Worm (Caenorhabditis elegans) whole organism, L3 larva: ENCODE results near the gene srab-25.

ENCODE experiments used
- lin-15B ChIP-seq: fragments of 150-350 bp; optimal IDR thresholded peaks from 2 replicates; lab custom pipeline; 2014; ENCODE audit warnings: missing biosample characterization, missing genetic modification characterization
- lsy-12 ChIP-seq: sonication (generic microtip); optimal IDR thresholded peaks from 2 replicates; lab custom pipeline; 2016; ENCODE audit warnings: mild to moderate bottlenecking, missing genetic modification characterization, missing compliant biosample characterization
- nhr-12 ChIP-seq: fragments of 150-350 bp; optimal IDR thresholded peaks from 2 replicates; lab custom pipeline; 2014; ENCODE audit warnings: missing biosample characterization, missing genetic modification characterization
- nhr-23 ChIP-seq: fragments of 150-350 bp; optimal IDR thresholded peaks from 2 replicates; lab custom pipeline; 2014; ENCODE audit warnings: missing biosample characterization, missing genetic modification reagents, missing genetic modification characterization
- nhr-237 ChIP-seq: fragments of 150-350 bp; optimal IDR thresholded peaks from 2 replicates; lab custom pipeline; 2014; ENCODE audit warnings: missing biosample characterization, missing genetic modification characterization
- pha-4 ChIP-seq: fragments of 150-350 bp; optimal IDR thresholded peaks from 2 replicates; lab custom pipeline; 2014; ENCODE audit warnings: missing biosample characterization, missing genetic modification reagents, missing genetic modification characterization
- snpc-4 ChIP-seq: fragments of 150-350 bp; optimal IDR thresholded peaks from 2 replicates; lab custom pipeline; 2014; ENCODE audit warnings: missing biosample characterization, missing genetic modification characterization
- unc-39 ChIP-seq: sonication (generic microtip); optimal IDR thresholded peaks from 4 replicates; lab custom pipeline; 2017; ENCODE audit warnings: missing biosample characterization, missing genetic modification characterization
- unc-62 ChIP-seq: fragments of 150-350 bp; sonication (generic microtip); optimal IDR thresholded peaks from 4 replicates; lab custom pipeline; 2014; ENCODE audit warnings: missing biosample characterization, missing genetic modification reagents, missing genetic modification characterization
- ztf-11 ChIP-seq: fragments of 150-350 bp; optimal IDR thresholded peaks from 2 replicates; lab custom pipeline; 2014; ENCODE audit warnings: missing biosample characterization, missing genetic modification characterization
- ztf-4 ChIP-seq: fragments of 150-350 bp; optimal IDR thresholded peaks from 2 replicates; lab custom pipeline; 2014; ENCODE audit warnings: missing biosample characterization, missing genetic modification characterization

ce11 chrV:1760682-1761081 is 19.7 kb upstream of the srab-25 start, which contains the start of gene clec-205:
- TF ChIP-seq lsy-12 (tag; lab: Kevin White, UChicago) (no peak), pha-4 (tag; lab: Kevin White, UChicago) (no peak), nhr-12 (tag; lab: Kevin White, UChicago) (no peak), snpc-4 (tag; lab: Kevin White, UChicago) (no peak), unc-62 (GFP tag; lab: Kevin White, UChicago) (no peak), ztf-4 (tag; lab: Kevin White, UChicago) (no peak), nhr-237 (tag; lab: Kevin White, UChicago) (no peak), ztf-11 (tag; lab: Kevin White, UChicago) (no peak), unc-39 (tag; lab: Kevin White, UChicago) (no peak), lin-15B (no peak), nhr-23 (tag; lab: Kevin White, UChicago) (no peak)
